Fruit fly (Drosophila melanogaster) whole organism, embryonic: ENCODE results near the gene CG31974.

Source experiments
- Blimp-1 ChIP-seq: fragments of 200-800 bp; sonication (Bioruptor generic); optimal IDR thresholded peaks from 3 replicates; lab custom pipeline; 2018; ENCODE audit warnings: missing biosample characterization, missing genetic modification characterization, mild to moderate bottlenecking, moderate library complexity, missing genetic modification reagents
- CG10543 ChIP-seq: fragments of 200-800 bp; sonication (Bioruptor generic); optimal IDR thresholded peaks from 3 replicates; lab custom pipeline; 2017; ENCODE audit warnings: missing biosample characterization, mild to moderate bottlenecking, missing genetic modification characterization, moderate library complexity
- CG12769 ChIP-seq: fragments of 200-800 bp; sonication (Bioruptor generic); optimal IDR thresholded peaks from 2 replicates; lab custom pipeline; 2019; ENCODE audit warnings: missing biosample characterization, mild to moderate bottlenecking, missing genetic modification characterization, moderate library complexity
- CG13287 ChIP-seq: fragments of 200-800 bp; sonication (Bioruptor generic); IDR thresholded peaks from 2 replicates; pipeline ENCODE4 v1.3.6; 2022; ENCODE audit warnings: missing biosample characterization, missing genetic modification characterization; ENCODE audit not compliant: partially characterized antibody
- CG13624 ChIP-seq: fragments of 200-800 bp; sonication (Bioruptor generic); optimal IDR thresholded peaks from 2 replicates; lab custom pipeline; 2016; ENCODE audit warnings: missing biosample characterization, missing genetic modification characterization
- CG13894 ChIP-seq: fragments of 200-800 bp; sonication (Bioruptor generic); optimal IDR thresholded peaks from 3 replicates; lab custom pipeline; 2018; ENCODE audit warnings: missing biosample characterization, mild to moderate bottlenecking, missing genetic modification characterization, moderate library complexity
- CG15011 ChIP-seq: fragments of 200-800 bp; sonication (Bioruptor generic); optimal IDR thresholded peaks from 3 replicates; lab custom pipeline; 2018; ENCODE audit warnings: missing biosample characterization, mild to moderate bottlenecking, missing genetic modification characterization
- CG15479 ChIP-seq: fragments of 200-800 bp; sonication (Bioruptor generic); optimal IDR thresholded peaks from 3 replicates; lab custom pipeline; 2019; ENCODE audit warnings: missing biosample characterization, mild to moderate bottlenecking, missing genetic modification characterization, moderate library complexity
- CG15514 ChIP-seq: fragments of 200-800 bp; sonication (Bioruptor generic); optimal IDR thresholded peaks from 3 replicates; lab custom pipeline; 2017; ENCODE audit warnings: missing biosample characterization, missing genetic modification characterization, mild to moderate bottlenecking, moderate library complexity, missing genetic modification reagents
- CG2120 ChIP-seq: fragments of 200-800 bp; sonication (Bioruptor generic); optimal IDR thresholded peaks from 3 replicates; lab custom pipeline; 2016; ENCODE audit warnings: missing biosample characterization, missing genetic modification characterization
- CG3163 ChIP-seq: fragments of 200-800 bp; sonication (Bioruptor generic); optimal IDR thresholded peaks from 3 replicates; lab custom pipeline; 2016; ENCODE audit warnings: missing biosample characterization, missing genetic modification characterization
- CG34224 ChIP-seq: fragments of 200-800 bp; sonication (Bioruptor generic); IDR thresholded peaks from 3 replicates; pipeline ENCODE4 v1.3.6; 2022; ENCODE audit warnings: missing biosample characterization, missing genetic modification characterization; ENCODE audit not compliant: partially characterized antibody
- Dek ChIP-seq: fragments of 200-800 bp; sonication (Bioruptor generic); optimal IDR thresholded peaks from 3 replicates; lab custom pipeline; 2019; ENCODE audit warnings: missing biosample characterization, mild to moderate bottlenecking, missing genetic modification characterization, moderate library complexity
- Dip3 ChIP-seq: fragments of 200-800 bp; sonication (Bioruptor generic); optimal IDR thresholded peaks from 3 replicates; lab custom pipeline; 2016; ENCODE audit warnings: missing biosample characterization, missing genetic modification characterization
- Drgx ChIP-seq: fragments of 200-800 bp; sonication (Bioruptor generic); IDR thresholded peaks from 2 replicates; pipeline ENCODE4 v1.3.6; 2022; ENCODE audit warnings: missing biosample characterization, missing genetic modification characterization
- Fer1 ChIP-seq: fragments of 200-800 bp; sonication (Bioruptor generic); optimal IDR thresholded peaks from 2 replicates; lab custom pipeline; 2017; ENCODE audit warnings: missing biosample characterization, mild to moderate bottlenecking, missing genetic modification characterization
- MBD-R2 ChIP-seq: fragments of 200-800 bp; sonication (Bioruptor generic); IDR thresholded peaks from 2 replicates; pipeline ENCODE4 v1.3.6; 2022; ENCODE audit warnings: missing biosample characterization, missing genetic modification characterization
- Sin3A ChIP-seq: fragments of >200 bp; optimal IDR thresholded peaks from 2 replicates; lab custom pipeline; 2018
- Trl ChIP-seq, 3 experiments: fragments of >200 bp in 2 of 3; fragments of 200-800 bp in 1 of 3; sonication (Bioruptor generic) in 1 of 3; optimal IDR thresholded peaks; 2 replicates in 1 of 3; 3 replicates in 2 of 3; lab custom pipeline; 2016 to 2017; ENCODE audit warnings: missing biosample characterization in 1 of 3, missing genetic modification characterization in 1 of 3
- Vsx1 ChIP-seq: fragments of 200-800 bp; sonication (Bioruptor generic); optimal IDR thresholded peaks from 2 replicates; lab custom pipeline; 2017; ENCODE audit warnings: missing biosample characterization, mild to moderate bottlenecking, missing genetic modification characterization, missing genetic modification reagents
- YL-1 ChIP-seq: fragments of 200-800 bp; sonication (Bioruptor generic); optimal IDR thresholded peaks from 3 replicates; lab custom pipeline; 2017; ENCODE audit warnings: missing biosample characterization, mild to moderate bottlenecking, missing genetic modification characterization
- abd-A ChIP-seq: fragments of 200-800 bp; sonication (Bioruptor generic); optimal IDR thresholded peaks from 3 replicates; lab custom pipeline; 2019; ENCODE audit warnings: missing biosample characterization, mild to moderate bottlenecking, missing genetic modification characterization, moderate library complexity
- cas ChIP-seq: fragments of 200-800 bp; sonication (Bioruptor generic); IDR thresholded peaks from 2 replicates; pipeline ENCODE4 v1.3.6; 2022; ENCODE audit warnings: missing biosample characterization, missing genetic modification characterization
- chinmo ChIP-seq: fragments of 200-800 bp; sonication (Bioruptor generic); IDR thresholded peaks from 4 replicates; pipeline ENCODE4 v1.3.6; 2022; ENCODE audit warnings: missing biosample characterization, missing genetic modification characterization; ENCODE audit not compliant: partially characterized antibody
- chn ChIP-seq: fragments of 200-800 bp; sonication (Bioruptor generic); optimal IDR thresholded peaks from 2 replicates; lab custom pipeline; 2016; ENCODE audit warnings: missing biosample characterization, missing genetic modification characterization
- crp ChIP-seq, 2 experiments: fragments of 200-800 bp; sonication (Bioruptor generic); optimal IDR thresholded peaks; 2 replicates in 1 of 2; 3 replicates in 1 of 2; lab custom pipeline; 2017; ENCODE audit warnings: missing biosample characterization in 2 of 2, missing genetic modification characterization in 2 of 2, mild to moderate bottlenecking in 1 of 2, moderate library complexity in 1 of 2
- cwo ChIP-seq: fragments of 200-800 bp; sonication (Bioruptor generic); optimal IDR thresholded peaks from 3 replicates; lab custom pipeline; 2017; ENCODE audit warnings: missing biosample characterization, missing genetic modification characterization, mild to moderate bottlenecking, moderate library complexity, missing genetic modification reagents
- danr ChIP-seq: fragments of 200-800 bp; sonication (Bioruptor generic); IDR thresholded peaks from 2 replicates; pipeline ENCODE4 v1.3.6; 2022; ENCODE audit warnings: missing biosample characterization, missing genetic modification characterization
- ewg ChIP-seq: fragments of 200-800 bp; sonication (Bioruptor generic); optimal IDR thresholded peaks from 3 replicates; lab custom pipeline; 2017; ENCODE audit warnings: mild to moderate bottlenecking, missing biosample characterization, missing genetic modification reagents, missing genetic modification characterization
- exex ChIP-seq: fragments of 200-800 bp; sonication (Bioruptor generic); optimal IDR thresholded peaks from 4 replicates; lab custom pipeline; 2018; ENCODE audit warnings: missing biosample characterization, mild to moderate bottlenecking, missing genetic modification characterization, moderate library complexity
- fd64A ChIP-seq: fragments of 200-800 bp; sonication (Bioruptor generic); optimal IDR thresholded peaks from 3 replicates; lab custom pipeline; 2018; ENCODE audit warnings: missing biosample characterization, mild to moderate bottlenecking, missing genetic modification characterization
- gem ChIP-seq: fragments of 200-800 bp; sonication (Bioruptor generic); optimal IDR thresholded peaks from 2 replicates; lab custom pipeline; 2019; ENCODE audit warnings: missing biosample characterization, mild to moderate bottlenecking, missing genetic modification characterization, moderate library complexity
- grn ChIP-seq: fragments of 200-800 bp; sonication (Bioruptor generic); optimal IDR thresholded peaks from 3 replicates; lab custom pipeline; 2017; ENCODE audit warnings: missing biosample characterization, missing genetic modification characterization
- jigr1 ChIP-seq: fragments of 200-800 bp; sonication (Bioruptor generic); IDR thresholded peaks from 3 replicates; pipeline ENCODE4 v1.3.6; 2022; ENCODE audit warnings: missing biosample characterization, missing genetic modification characterization
- kah ChIP-seq: fragments of 200-800 bp; sonication (Bioruptor generic); optimal IDR thresholded peaks from 2 replicates; lab custom pipeline; 2018; ENCODE audit warnings: missing biosample characterization, mild to moderate bottlenecking, missing genetic modification characterization
- kay ChIP-seq: fragments of 200-800 bp; sonication (Bioruptor generic); optimal IDR thresholded peaks from 2 replicates; lab custom pipeline; 2016; ENCODE audit warnings: missing biosample characterization, missing genetic modification characterization
- lab ChIP-seq: fragments of 200-800 bp; sonication (Bioruptor generic); optimal IDR thresholded peaks from 3 replicates; lab custom pipeline; 2017; ENCODE audit warnings: missing biosample characterization, missing genetic modification characterization, mild to moderate bottlenecking, moderate library complexity, missing genetic modification reagents
- mirr ChIP-seq: fragments of 200-800 bp; sonication (Bioruptor generic); optimal IDR thresholded peaks from 3 replicates; lab custom pipeline; 2018; ENCODE audit warnings: missing biosample characterization, mild to moderate bottlenecking, missing genetic modification characterization
- nerfin-1 ChIP-seq: fragments of 200-800 bp; sonication (Bioruptor generic); optimal IDR thresholded peaks from 3 replicates; lab custom pipeline; 2019; ENCODE audit warnings: missing biosample characterization, mild to moderate bottlenecking, missing genetic modification characterization, moderate library complexity
- nom ChIP-seq: fragments of 200-800 bp; sonication (Bioruptor generic); optimal IDR thresholded peaks from 2 replicates; lab custom pipeline; 2017; ENCODE audit warnings: missing biosample characterization, missing genetic modification characterization, mild to moderate bottlenecking, moderate library complexity, missing genetic modification reagents
- pros ChIP-seq: fragments of 200-800 bp; sonication (Bioruptor generic); optimal IDR thresholded peaks from 3 replicates; lab custom pipeline; 2019; ENCODE audit warnings: missing biosample characterization, mild to moderate bottlenecking, missing genetic modification characterization, moderate library complexity
- row ChIP-seq: fragments of 200-800 bp; sonication (Bioruptor generic); IDR thresholded peaks from 3 replicates; pipeline ENCODE4 v1.3.6; 2022; ENCODE audit warnings: missing biosample characterization, missing genetic modification characterization
- sd ChIP-seq: fragments of 200-800 bp; sonication (Bioruptor generic); optimal IDR thresholded peaks from 3 replicates; lab custom pipeline; 2018; ENCODE audit warnings: missing biosample characterization, mild to moderate bottlenecking, missing genetic modification characterization, moderate library complexity
- sens ChIP-seq: fragments of 200-800 bp; sonication (Bioruptor generic); peaks from one replicate; lab custom pipeline; 2016; ENCODE audit warnings: missing biosample characterization, missing genetic modification characterization
- sob ChIP-seq: fragments of 200-800 bp; sonication (Bioruptor generic); IDR thresholded peaks from 2 replicates; pipeline ENCODE4 v1.3.6; 2022; ENCODE audit warnings: missing biosample characterization, missing genetic modification characterization
- twi ChIP-seq: fragments of 200-800 bp; optimal IDR thresholded peaks from 2 replicates; lab custom pipeline; 2019; ENCODE audit warnings: missing biosample characterization, mild to moderate bottlenecking, missing genetic modification characterization, moderate library complexity
- tx ChIP-seq: fragments of 200-800 bp; sonication (Bioruptor generic); optimal IDR thresholded peaks from 2 replicates; lab custom pipeline; 2016; ENCODE audit warnings: missing biosample characterization, missing genetic modification characterization

Gene CG31974

dm6 chr2L:109098-109799 is 33.6 kb downstream of the CG31974 start:
- TF ChIP-seq crp (GFP tag; optimal IDR thresholded peaks at IDR 0.05; lab: Kevin White, UChicago) (peak in 1 of 2 experiments; percentile 8), twi (tag; lab: Kevin White, UChicago) (peak; percentile 88), kay (GFP tag; lab: Kevin White, UChicago) (no peak), CG12769 (tag; lab: Kevin White, UChicago) (peak; percentile 67), CG15479 (GFP tag; lab: Kevin White, UChicago) (no peak), Fer1 (GFP tag; lab: Kevin White, UChicago) (peak; percentile 32), nerfin-1 (tag; lab: Kevin White, UChicago) (no peak), chn (no peak), CG13624 (GFP tag; lab: Kevin White, UChicago) (peak; percentile 34), Blimp-1 (no peak), Drgx (GFP tag; lab: Robert Waterston, UW) (0 out of 2 replicates have a peak, but pooled peaks have one; percentile 10), chinmo (peak; percentile 86; the same call in 3 of the 4 replicates), sd (tag; lab: Kevin White, UChicago) (peak; percentile 87), Sin3A (lab: Kevin White, UChicago) (no peak), danr (GFP tag; lab: Robert Waterston, UW) (no peak), CG15514 (GFP tag; lab: Kevin White, UChicago) (peak; percentile 82), tx (GFP tag; lab: Kevin White, UChicago) (peak; percentile 4), MBD-R2 (GFP tag; lab: Robert Waterston, UW) (peak; percentile 13; the same call in 1 of the 2 replicates), CG13287 (GFP tag; lab: Robert Waterston, UW) (peak; percentile 33; the same call in 1 of the 2 replicates), Dek (tag; lab: Kevin White, UChicago) (peak; percentile 15), grn (peak; percentile 32), exex (tag; lab: Kevin White, UChicago) (peak; percentile 84), CG34224 (peak; percentile 44; the same call in 1 of the 3 replicates), Dip3 (GFP tag; lab: Kevin White, UChicago) (no peak), nom (peak; percentile 34), sob (GFP tag; lab: Robert Waterston, UW) (0 out of 2 replicates have a peak, but pooled peaks have one; percentile 5), CG3163 (GFP tag; lab: Kevin White, UChicago) (peak; percentile 40), sens (GFP tag; lab: Kevin White, UChicago) (peak; percentile 3), Trl (optimal IDR thresholded peaks at IDR 0.05; lab: Kevin White, UChicago) (peak; percentile 9 to 56), Trl (GFP tag; optimal IDR thresholded peaks at IDR 0.05; lab: Kevin White, UChicago) (no peak), Vsx1 (GFP tag; lab: Kevin White, UChicago) (peak; percentile 58), gem (tag; lab: Kevin White, UChicago) (no peak), CG13894 (tag; lab: Kevin White, UChicago) (peak; percentile 51), mirr (peak; percentile 63), cwo (GFP tag; lab: Kevin White, UChicago) (peak; percentile 86), CG2120 (GFP tag; lab: Kevin White, UChicago) (peak; percentile 19), CG10543 (GFP tag; lab: Kevin White, UChicago) (peak; percentile 75), ewg (GFP tag; lab: Kevin White, UChicago) (peak; percentile 57), fd64A (GFP tag; lab: Kevin White, UChicago) (no peak), lab (GFP tag; lab: Kevin White, UChicago) (peak; percentile 41), jigr1 (GFP tag; lab: Robert Waterston, UW) (no peak), cas (GFP tag; lab: Robert Waterston, UW) (no peak), kah (peak; percentile 22), row (0 out of 3 replicates have a peak, but pooled peaks have one; percentile 21), pros (GFP tag; lab: Kevin White, UChicago) (peak; percentile 21), CG15011 (GFP tag; lab: Kevin White, UChicago) (no peak), abd-A (peak; percentile 66), YL-1 (GFP tag; lab: Kevin White, UChicago) (peak; percentile 10)
